Fruit fly (Drosophila melanogaster): ENCODE data around the gene alphaTub84B.

Gene alphaTub84B

DNA sequence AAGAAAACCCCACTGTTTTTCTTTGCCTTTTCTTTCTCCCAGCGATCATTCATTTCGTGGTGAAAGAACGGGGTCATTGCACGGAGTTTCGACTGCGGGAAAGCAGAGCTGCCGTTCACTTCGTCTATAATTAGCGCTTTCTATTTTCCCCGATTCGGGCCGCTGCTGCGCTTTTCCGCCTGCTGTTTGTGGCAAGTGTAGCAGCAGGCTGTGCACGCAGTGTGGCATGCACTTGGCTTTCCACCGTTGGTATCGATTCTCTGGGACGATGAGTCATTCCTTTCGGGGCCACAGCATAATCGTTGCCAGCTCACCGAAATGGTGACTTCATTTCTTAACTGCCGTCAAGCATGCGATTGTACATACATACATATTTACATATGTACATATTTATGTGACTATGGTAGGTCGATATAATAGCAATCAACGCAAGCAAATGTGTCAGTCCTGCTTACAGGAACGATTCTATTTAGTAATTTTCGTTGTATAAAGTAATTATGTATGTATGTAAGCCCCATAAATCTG lies 2.5 kb downstream of the alphaTub84B start:
- TF ChIP-seq EcR (GFP tag; optimal IDR thresholded peaks at IDR 0.05) (peak; percentile 86), CG14655 (GFP tag; optimal IDR thresholded peaks at IDR 0.05) (no peak), Snoo (tag; optimal IDR thresholded peaks at IDR 0.05) (no peak), Ets98B (GFP tag; IDR thresholded peaks at IDR 0.05) (no peak; the same call in 1 of the 2 replicates), CG15710 (tag; optimal IDR thresholded peaks at IDR 0.05) (no peak), CG12605 (GFP tag; IDR thresholded peaks at IDR 0.05) (no peak), CG10348 (GFP tag; IDR thresholded peaks at IDR 0.05) (no peak), Pif1B (GFP tag; optimal IDR thresholded peaks at IDR 0.05) (no peak), CG13204 (GFP tag; optimal IDR thresholded peaks at IDR 0.05) (no peak), CG34367 (tag; optimal IDR thresholded peaks at IDR 0.05) (no peak), CG8301 (tag; optimal IDR thresholded peaks at IDR 0.05) (no peak), CG32121 (GFP tag; IDR thresholded peaks at IDR 0.05) (no peak), Pif1A (GFP tag; optimal IDR thresholded peaks at IDR 0.05) (peak; percentile 20), CG8159 (tag; optimal IDR thresholded peaks at IDR 0.05) (no peak), CG9948 (tag; optimal IDR thresholded peaks at IDR 0.05) (no peak), rn (GFP tag; IDR thresholded peaks at IDR 0.05) (no peak), D1 (tag; optimal IDR thresholded peaks at IDR 0.05) (no peak), CG4496 (GFP tag; IDR thresholded peaks at IDR 0.05) (0 out of 3 replicates have a peak, but pooled peaks have one; percentile 15), gl (tag; optimal IDR thresholded peaks at IDR 0.05) (no peak), CG17806 (tag; optimal IDR thresholded peaks at IDR 0.05) (no peak), fd96Ca (GFP tag; IDR thresholded peaks at IDR 0.05) (peak; percentile 53; the same call in 1 of the 3 replicates)

DNA sequence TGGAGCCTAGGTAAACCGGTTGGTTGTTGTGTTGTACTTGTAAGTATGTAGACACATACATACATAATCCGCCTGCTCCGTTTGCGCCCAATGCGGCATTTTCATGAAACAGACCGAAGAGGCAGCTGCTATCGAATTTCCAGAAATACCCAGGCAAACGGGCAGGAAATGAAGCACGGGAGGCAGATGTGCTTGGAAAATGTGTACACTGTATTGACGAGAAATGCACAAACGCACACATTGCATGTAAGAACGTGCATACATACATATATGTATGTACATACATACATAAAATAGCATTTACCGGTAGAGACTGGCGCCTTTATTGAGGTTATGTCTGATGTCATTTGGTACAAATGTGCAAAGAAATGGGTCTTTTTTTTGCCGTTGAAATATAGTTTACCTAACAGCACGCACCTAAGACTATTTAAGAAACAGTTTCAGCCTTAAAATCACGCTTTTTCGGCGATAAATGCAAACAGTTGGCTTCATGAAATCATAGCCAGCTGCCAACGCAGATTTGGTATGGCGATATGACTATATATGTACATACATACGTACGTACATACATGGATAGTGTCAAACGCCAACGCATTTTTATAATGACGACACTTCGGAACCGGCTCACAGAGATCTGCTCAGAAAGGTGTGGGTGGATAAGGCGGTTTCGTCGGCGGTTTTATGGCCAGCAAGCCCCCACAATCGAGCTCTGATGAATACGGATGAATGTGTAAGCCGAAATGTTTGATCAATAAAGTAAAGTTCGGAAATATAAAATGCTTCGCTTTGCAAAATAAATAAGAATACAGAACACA lies 3.3 kb downstream of the alphaTub84B start:
- no peak for TF ChIP-seq CG8301 (tag; optimal IDR thresholded peaks at IDR 0.05)
- no peak for TF ChIP-seq CG12605 (GFP tag; IDR thresholded peaks at IDR 0.05)
- peak; percentile 45; the same call in 1 of the 3 replicates for TF ChIP-seq CG4496 (GFP tag; IDR thresholded peaks at IDR 0.05)
- no peak for TF ChIP-seq CG15710 (tag; optimal IDR thresholded peaks at IDR 0.05)
- no peak for TF ChIP-seq EcR (GFP tag; optimal IDR thresholded peaks at IDR 0.05)
- no peak for TF ChIP-seq Ets98B (GFP tag; IDR thresholded peaks at IDR 0.05)
- no peak for TF ChIP-seq gl (tag; optimal IDR thresholded peaks at IDR 0.05)
- no peak for TF ChIP-seq fd96Ca (GFP tag; IDR thresholded peaks at IDR 0.05)
- no peak for TF ChIP-seq D1 (tag; optimal IDR thresholded peaks at IDR 0.05)
- no peak for TF ChIP-seq CG10348 (GFP tag; IDR thresholded peaks at IDR 0.05)
- no peak for TF ChIP-seq CG9948 (tag; optimal IDR thresholded peaks at IDR 0.05)
- TF ChIP-seq rn (GFP tag; IDR thresholded peaks at IDR 0.05) = no peak
- no peak for TF ChIP-seq CG13204 (GFP tag; optimal IDR thresholded peaks at IDR 0.05)
- peak; percentile 32 for TF ChIP-seq CG8159 (tag; optimal IDR thresholded peaks at IDR 0.05)

DNA sequence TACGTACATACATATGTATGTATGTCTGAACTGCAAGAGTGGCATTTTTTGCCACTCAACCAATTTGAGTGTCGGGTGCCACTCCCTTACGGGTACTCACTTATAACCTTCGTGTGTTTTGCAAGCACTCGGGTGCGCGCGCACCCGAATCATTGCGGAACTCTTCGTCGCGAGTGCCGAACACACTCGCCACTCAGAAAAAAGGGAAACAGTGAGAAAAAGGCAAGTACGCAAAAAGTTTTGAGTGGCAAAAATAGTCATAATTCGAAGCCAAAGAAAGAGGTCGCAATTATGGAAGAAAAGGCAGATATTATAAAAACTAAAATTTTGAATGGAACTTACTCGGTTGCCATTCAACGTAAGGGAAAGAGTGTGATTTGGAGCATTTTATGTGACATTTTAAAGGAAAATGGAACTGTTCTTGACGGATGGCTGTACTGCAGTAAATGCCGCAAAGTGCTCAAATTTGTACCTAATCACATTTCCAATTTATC lies 4.0 kb downstream of the alphaTub84B start:
- TF ChIP-seq Snoo (tag; optimal IDR thresholded peaks at IDR 0.05) (no peak), gl (tag; optimal IDR thresholded peaks at IDR 0.05) (no peak), CG17806 (tag; optimal IDR thresholded peaks at IDR 0.05) (peak; percentile 5), CG8301 (tag; optimal IDR thresholded peaks at IDR 0.05) (no peak), CG12605 (GFP tag; IDR thresholded peaks at IDR 0.05) (no peak), fd96Ca (GFP tag; IDR thresholded peaks at IDR 0.05) (no peak; the same call in 2 of the 3 replicates), CG4496 (GFP tag; IDR thresholded peaks at IDR 0.05) (no peak; the same call in 2 of the 3 replicates), Pif1A (GFP tag; optimal IDR thresholded peaks at IDR 0.05) (peak; percentile 6), CG15710 (tag; optimal IDR thresholded peaks at IDR 0.05) (peak; percentile 10), CG32121 (GFP tag; IDR thresholded peaks at IDR 0.05) (peak; percentile 14; the same call in 1 of the 2 replicates), CG13204 (GFP tag; optimal IDR thresholded peaks at IDR 0.05) (no peak)

DNA sequence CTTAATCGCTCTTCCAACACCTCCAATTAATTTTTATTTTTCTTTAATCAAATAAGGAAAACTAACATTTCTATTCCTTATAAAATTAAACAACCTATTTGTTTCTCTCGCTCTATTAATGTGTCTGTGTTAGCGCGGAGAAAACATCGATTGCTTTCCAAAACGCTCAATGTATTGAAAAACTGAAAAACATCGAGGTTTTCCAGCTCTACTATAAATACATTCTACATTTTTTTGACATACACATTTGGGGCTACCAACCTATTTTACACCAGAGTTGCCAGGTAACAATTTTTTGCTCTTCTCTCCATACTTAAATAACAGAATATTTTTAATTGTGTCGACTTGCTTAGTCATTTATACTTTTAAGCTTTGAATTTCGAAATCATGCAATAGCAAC lies 5.5 kb downstream of the alphaTub84B start:
- no peak for TF ChIP-seq CG32121 (GFP tag; IDR thresholded peaks at IDR 0.05)
- TF ChIP-seq CG34367 (tag; optimal IDR thresholded peaks at IDR 0.05) = no peak
- TF ChIP-seq Ets98B (GFP tag; IDR thresholded peaks at IDR 0.05) = no peak
- TF ChIP-seq CG13204 (GFP tag; optimal IDR thresholded peaks at IDR 0.05) = no peak
- no peak for TF ChIP-seq CG4496 (GFP tag; IDR thresholded peaks at IDR 0.05)
- TF ChIP-seq CG9948 (tag; optimal IDR thresholded peaks at IDR 0.05) = no peak
- no peak for TF ChIP-seq Pif1A (GFP tag; optimal IDR thresholded peaks at IDR 0.05)
- no peak for TF ChIP-seq Pif1B (GFP tag; optimal IDR thresholded peaks at IDR 0.05)
- TF ChIP-seq CG15710 (tag; optimal IDR thresholded peaks at IDR 0.05) = no peak
- TF ChIP-seq Snoo (tag; optimal IDR thresholded peaks at IDR 0.05) = no peak
- TF ChIP-seq CG12605 (GFP tag; IDR thresholded peaks at IDR 0.05) = no peak

DNA sequence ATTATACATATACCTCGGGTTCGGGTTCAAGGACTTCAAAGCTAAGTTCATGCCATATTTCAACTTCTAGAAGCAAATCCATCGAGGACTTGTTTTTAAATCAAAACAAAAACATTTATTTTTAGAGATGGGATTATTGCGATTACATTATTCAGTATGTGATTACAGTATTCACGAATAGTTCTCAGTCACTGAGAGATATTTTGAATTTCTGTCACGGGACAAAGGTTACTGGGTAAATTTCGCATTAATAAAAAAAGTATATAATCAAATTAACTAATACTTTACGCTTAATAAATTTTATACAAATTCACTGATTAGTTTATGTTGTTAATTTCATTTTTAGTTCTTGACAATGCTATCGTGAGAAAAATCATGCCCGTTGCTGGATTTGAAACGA lies 7.2 kb downstream of the alphaTub84B start:
- TF ChIP-seq CG13204 (GFP tag; optimal IDR thresholded peaks at IDR 0.05) (no peak), CG32121 (GFP tag; IDR thresholded peaks at IDR 0.05) (no peak), CG4496 (GFP tag; IDR thresholded peaks at IDR 0.05) (0 out of 3 replicates have a peak, but pooled peaks have one; percentile 11), CG10348 (GFP tag; IDR thresholded peaks at IDR 0.05) (no peak), Snoo (tag; optimal IDR thresholded peaks at IDR 0.05) (peak; percentile 6), CG14655 (GFP tag; optimal IDR thresholded peaks at IDR 0.05) (no peak), rn (GFP tag; IDR thresholded peaks at IDR 0.05) (no peak), EcR (GFP tag; optimal IDR thresholded peaks at IDR 0.05) (no peak), Pif1A (GFP tag; optimal IDR thresholded peaks at IDR 0.05) (no peak), Pif1B (GFP tag; optimal IDR thresholded peaks at IDR 0.05) (peak; percentile 8), CG15710 (tag; optimal IDR thresholded peaks at IDR 0.05) (peak; percentile 27), CG17806 (tag; optimal IDR thresholded peaks at IDR 0.05) (no peak), CG8159 (tag; optimal IDR thresholded peaks at IDR 0.05) (peak; percentile 31), CG12605 (GFP tag; IDR thresholded peaks at IDR 0.05) (0 out of 2 replicates have a peak, but pooled peaks have one; percentile 21), Ets98B (GFP tag; IDR thresholded peaks at IDR 0.05) (no peak)

All from whole organism, pupa.